Worm (Caenorhabditis elegans): Measurements from ENCODE around the gene sre-43.
"Not testable (repeated sequence)": the region's sequence is repeated elsewhere in the genome, so short reads cannot be mapped to it uniquely, and the experiment has no call there.

ce11 chrII:13986061-13986460 lies 17.2 kb upstream of the sre-43 start:
- TF ChIP-seq nhr-12 (tag; optimal IDR thresholded peaks at IDR 0.05); pha-4 (tag; optimal IDR thresholded peaks at IDR 0.05); snpc-4 (tag; optimal IDR thresholded peaks at IDR 0.05); lin-32 (GFP tag; optimal IDR thresholded peaks at IDR 0.05); lsy-2 (tag; optimal IDR thresholded peaks at IDR 0.05); ceh-39 (tag; optimal IDR thresholded peaks at IDR 0.05); nhr-28 (tag; optimal IDR thresholded peaks at IDR 0.05); ces-1 (GFP tag; optimal IDR thresholded peaks at IDR 0.05): not testable (repeated sequence)
- TF ChIP-seq sptf-1 (tag; optimal IDR thresholded peaks at IDR 0.05) = peak; percentile 55
